Worm (Caenorhabditis elegans) whole organism, L2 larva: ENCODE results near the gene F46H5.5.

Source experiments
- C34F6.9 ChIP-seq: fragments of 150-350 bp; optimal IDR thresholded peaks from 2 replicates; lab custom pipeline; 2014; ENCODE audit warnings: missing biosample characterization, missing genetic modification characterization
- ZK546.5 ChIP-seq: sonication (generic microtip); optimal IDR thresholded peaks from 2 replicates; lab custom pipeline; 2017; ENCODE audit warnings: missing biosample characterization, missing genetic modification characterization
- alr-1 ChIP-seq: fragments of 150-350 bp; optimal IDR thresholded peaks from 2 replicates; lab custom pipeline; 2014; ENCODE audit warnings: missing biosample characterization, missing genetic modification characterization
- ama-1 ChIP-seq: fragments of 150-350 bp; optimal IDR thresholded peaks from 2 replicates; lab custom pipeline; 2018; ENCODE audit warnings: inconsistent platforms
- blmp-1 ChIP-seq: sonication (generic microtip); optimal IDR thresholded peaks from 2 replicates; lab custom pipeline; 2017; ENCODE audit warnings: missing genetic modification characterization, mild to moderate bottlenecking, missing compliant biosample characterization, antibody characterized with exemption, moderate library complexity; ENCODE audit not compliant: insufficient read depth
- ceh-16 ChIP-seq: fragments of 150-350 bp; optimal IDR thresholded peaks from 2 replicates; lab custom pipeline; 2014; ENCODE audit warnings: missing biosample characterization, missing genetic modification characterization
- crh-2 ChIP-seq: sonication (generic microtip); optimal IDR thresholded peaks from 2 replicates; lab custom pipeline; 2017; ENCODE audit warnings: missing biosample characterization, missing genetic modification characterization
- egl-27 ChIP-seq: sonication (generic microtip); optimal IDR thresholded peaks from 3 replicates; lab custom pipeline; 2017; ENCODE audit warnings: missing biosample characterization, missing genetic modification reagents, missing genetic modification characterization
- elt-3 ChIP-seq: sonication (generic microtip); optimal IDR thresholded peaks from 2 replicates; lab custom pipeline; 2017; ENCODE audit warnings: missing biosample characterization, missing genetic modification characterization
- fos-1 ChIP-seq: fragments of 150-350 bp; optimal IDR thresholded peaks from 2 replicates; lab custom pipeline; 2014; ENCODE audit warnings: missing biosample characterization, missing genetic modification characterization
- lin-11 ChIP-seq: fragments of 150-350 bp; sonication (generic microtip); optimal IDR thresholded peaks from 2 replicates; lab custom pipeline; 2014; ENCODE audit warnings: missing biosample characterization, missing genetic modification characterization, inconsistent platforms, mixed read lengths
- lin-39 ChIP-seq: fragments of 150-350 bp; optimal IDR thresholded peaks from 2 replicates; lab custom pipeline; 2014; ENCODE audit warnings: missing biosample characterization, missing genetic modification reagents, missing genetic modification characterization
- lsy-2 ChIP-seq, 2 experiments: fragments of 150-350 bp in 1 of 2; sonication (generic microtip) in 1 of 2; optimal IDR thresholded peaks; 2 replicates each; lab custom pipeline; 2014 to 2017; ENCODE audit warnings: missing biosample characterization in 2 of 2, missing genetic modification characterization in 2 of 2
- mab-5 ChIP-seq: fragments of 150-350 bp; optimal IDR thresholded peaks from 2 replicates; lab custom pipeline; 2014; ENCODE audit warnings: missing biosample characterization, missing genetic modification characterization
- mbf-1 ChIP-seq: sonication (generic microtip); optimal IDR thresholded peaks from 2 replicates; lab custom pipeline; 2017; ENCODE audit warnings: missing biosample characterization, missing genetic modification characterization
- nhr-10 ChIP-seq: sonication (generic microtip); optimal IDR thresholded peaks from 2 replicates; lab custom pipeline; 2017; ENCODE audit warnings: missing biosample characterization, missing genetic modification characterization
- nhr-129 ChIP-seq: fragments of 150-350 bp; optimal IDR thresholded peaks from 2 replicates; lab custom pipeline; 2014; ENCODE audit warnings: missing biosample characterization, missing genetic modification characterization
- nhr-21 ChIP-seq: fragments of 150-350 bp; optimal IDR thresholded peaks from 2 replicates; lab custom pipeline; 2014; ENCODE audit warnings: missing biosample characterization, missing genetic modification characterization
- nhr-23 ChIP-seq: fragments of 150-350 bp; optimal IDR thresholded peaks from 2 replicates; lab custom pipeline; 2014; ENCODE audit warnings: missing biosample characterization, missing genetic modification reagents, missing genetic modification characterization
- nhr-237 ChIP-seq: fragments of 150-350 bp; optimal IDR thresholded peaks from 2 replicates; lab custom pipeline; 2014; ENCODE audit warnings: missing biosample characterization, missing genetic modification characterization
- nhr-6 ChIP-seq: fragments of 150-350 bp; optimal IDR thresholded peaks from 2 replicates; lab custom pipeline; 2014; ENCODE audit warnings: missing biosample characterization, missing genetic modification characterization
- sma-3 ChIP-seq: sonication (generic microtip); optimal IDR thresholded peaks from 2 replicates; lab custom pipeline; 2016; ENCODE audit warnings: missing genetic modification reagents, missing genetic modification characterization, missing compliant biosample characterization
- sma-9 ChIP-seq, 2 experiments: fragments of 150-350 bp in 1 of 2; sonication (generic microtip) in 1 of 2; optimal IDR thresholded peaks; 2 replicates each; lab custom pipeline; 2014 to 2016; ENCODE audit warnings: missing genetic modification characterization in 2 of 2, mild to moderate bottlenecking in 1 of 2, missing biosample characterization in 1 of 2, missing compliant biosample characterization in 1 of 2, missing genetic modification reagents in 1 of 2, moderate library complexity in 1 of 2
- snpc-4 ChIP-seq: fragments of 150-350 bp; optimal IDR thresholded peaks from 2 replicates; lab custom pipeline; 2014; ENCODE audit warnings: missing biosample characterization, missing genetic modification characterization
- unc-39 ChIP-seq: fragments of 150-350 bp; optimal IDR thresholded peaks from 2 replicates; lab custom pipeline; 2014; ENCODE audit warnings: missing biosample characterization, missing genetic modification characterization
- unc-55 ChIP-seq: fragments of 150-350 bp; sonication (generic microtip); optimal IDR thresholded peaks from 3 replicates; lab custom pipeline; 2014; ENCODE audit warnings: missing biosample characterization, missing genetic modification reagents, missing genetic modification characterization
- unc-62 ChIP-seq: fragments of 150-350 bp; optimal IDR thresholded peaks from 2 replicates; lab custom pipeline; 2014; ENCODE audit warnings: missing biosample characterization, missing genetic modification reagents, missing genetic modification characterization
- zag-1 ChIP-seq: fragments of 150-350 bp; optimal IDR thresholded peaks from 2 replicates; lab custom pipeline; 2014; ENCODE audit warnings: missing biosample characterization, missing genetic modification characterization
- ztf-1 ChIP-seq: fragments of 200-800 bp; sonication (Bioruptor generic); conservative IDR thresholded peaks from 2 replicates; pipeline ENCODE4 v1.3.6; 2022; ENCODE audit warnings: missing genetic modification characterization, missing compliant biosample characterization
- ztf-11 ChIP-seq: sonication (generic microtip); optimal IDR thresholded peaks from 2 replicates; lab custom pipeline; 2017; ENCODE audit warnings: missing biosample characterization, missing genetic modification characterization

F46H5.5 gene

ce11 chrX:7284724-7285184 is 28.0 kb upstream of the F46H5.5 start (continued):
- TF ChIP-seq nhr-237 (tag; lab: Kevin White, UChicago) (no peak), ama-1 (lab: Kevin White, UChicago) (no peak), sma-3 (GFP tag; lab: Kevin White, UChicago) (no peak)

DNA sequence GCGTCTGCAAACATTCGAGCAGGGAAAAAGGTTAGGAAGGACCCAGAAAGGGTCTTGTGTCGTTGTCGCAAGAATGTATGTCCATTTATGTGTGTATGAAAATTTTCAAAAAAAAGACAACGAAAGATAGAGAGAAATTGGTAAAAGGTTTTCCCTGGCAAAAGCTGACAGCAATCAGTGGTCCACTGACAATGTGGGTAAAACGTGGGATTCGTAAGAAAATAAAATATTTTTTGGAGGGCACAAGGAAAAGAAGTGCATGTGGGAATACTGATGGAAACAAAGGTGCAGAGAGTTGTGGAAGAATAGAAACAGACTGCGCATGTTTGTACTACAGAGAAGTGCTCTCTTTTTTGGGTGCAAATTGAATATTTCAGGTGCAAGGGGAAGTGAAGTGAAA is 26.3 kb upstream of the F46H5.5 start:
- no peak for TF ChIP-seq nhr-237 (tag; lab: Kevin White, UChicago)
- no peak for TF ChIP-seq lin-39
- TF ChIP-seq zag-1 (tag; lab: Kevin White, UChicago), result no peak
- TF ChIP-seq fos-1 (tag; lab: Kevin White, UChicago), result no peak
- no peak for TF ChIP-seq sma-3 (GFP tag; lab: Kevin White, UChicago)

ce11 chrX:7281347-7281746 is 24.6 kb upstream of the F46H5.5 start:
- TF ChIP-seq lin-11 (tag; lab: Kevin White, UChicago) (peak; percentile 12), mbf-1 (tag; lab: Kevin White, UChicago) (no peak), C34F6.9 (tag; lab: Kevin White, UChicago) (peak; percentile 30)
- TF ChIP-seq, all 48 proteins: peak for 2

- no peak for TF ChIP-seq unc-62 (GFP tag; lab: Kevin White, UChicago)
- TF ChIP-seq egl-27 (tag; lab: Kevin White, UChicago), result no peak
- no peak for TF ChIP-seq C34F6.9 (tag; lab: Kevin White, UChicago)
- TF ChIP-seq unc-39, result no peak
- no peak for TF ChIP-seq nhr-129
- TF ChIP-seq nhr-23, result no peak
- no peak for TF ChIP-seq zag-1 (tag; lab: Kevin White, UChicago)
- TF ChIP-seq ztf-11, result no peak
- TF ChIP-seq nhr-237 (tag; lab: Kevin White, UChicago), result no peak
- TF ChIP-seq ZK546.5, result no peak
- TF ChIP-seq nhr-10 (tag; lab: Kevin White, UChicago), result no peak
- TF ChIP-seq mbf-1 (tag; lab: Kevin White, UChicago), result no peak
- no peak for TF ChIP-seq elt-3 (tag; lab: Kevin White, UChicago)
- no peak for TF ChIP-seq lin-39
- TF ChIP-seq ztf-1 (GFP tag; lab: Robert Waterston, UW), result no peak
- no peak for TF ChIP-seq ama-1 (lab: Kevin White, UChicago)
- TF ChIP-seq mab-5 (tag; lab: Kevin White, UChicago), result no peak
- TF ChIP-seq crh-2 (tag; lab: Kevin White, UChicago), result no peak
- TF ChIP-seq nhr-6 (tag; lab: Kevin White, UChicago), result no peak
Observed at ce11 chrX:7279671-7280389, 23.0 kb upstream of the F46H5.5 start, which contains the start of gene unc-10. Gene unc-10, minus strand, starts transcription at chrX:7280322.

DNA sequence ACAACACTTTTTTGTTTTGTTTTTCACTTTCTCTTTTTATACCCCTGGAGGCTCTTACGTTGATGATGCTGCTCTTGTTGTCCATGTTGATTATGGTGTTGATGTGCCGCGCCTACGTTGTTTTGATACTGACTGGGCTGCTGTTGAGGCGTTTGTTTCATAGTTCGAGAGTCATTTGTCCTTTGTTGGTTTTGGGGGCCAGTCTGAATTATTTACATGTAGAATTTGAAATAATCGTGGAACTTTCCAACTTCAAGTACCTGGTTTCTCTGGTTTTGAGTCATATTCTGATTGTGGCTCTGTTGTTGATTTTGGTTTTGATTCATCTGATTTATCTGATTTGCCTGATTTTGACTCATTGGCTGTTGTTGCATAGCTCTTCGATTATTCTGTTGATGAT is 21.3 kb upstream of the F46H5.5 start:
- no peak for TF ChIP-seq lsy-2 (tag; optimal IDR thresholded peaks at IDR 0.05; lab: Kevin White, UChicago)

- TF ChIP-seq ZK546.5, result no peak
- no peak for TF ChIP-seq lin-39
- TF ChIP-seq lsy-2 (tag; optimal IDR thresholded peaks at IDR 0.05; lab: Kevin White, UChicago), result no peak
- no peak for TF ChIP-seq unc-62 (GFP tag; lab: Kevin White, UChicago)
- TF ChIP-seq nhr-6 (tag; lab: Kevin White, UChicago), result no peak
- no peak for TF ChIP-seq zag-1 (tag; lab: Kevin White, UChicago)
- TF ChIP-seq nhr-23, result no peak
- TF ChIP-seq snpc-4 (tag; lab: Kevin White, UChicago), result no peak
- no peak for TF ChIP-seq C34F6.9 (tag; lab: Kevin White, UChicago)
- TF ChIP-seq unc-55 (GFP tag; lab: Kevin White, UChicago), result no peak
- no peak for TF ChIP-seq unc-39
- TF ChIP-seq alr-1 (tag; lab: Kevin White, UChicago), result no peak
- TF ChIP-seq nhr-237 (tag; lab: Kevin White, UChicago), result no peak
- TF ChIP-seq blmp-1, result no peak
- TF ChIP-seq nhr-21, result no peak
- no peak for TF ChIP-seq lin-11 (tag; lab: Kevin White, UChicago)
- TF ChIP-seq ceh-16 (tag; lab: Kevin White, UChicago), result no peak
- TF ChIP-seq sma-9 (GFP tag; optimal IDR thresholded peaks at IDR 0.05; lab: Kevin White, UChicago), result no peak
- TF ChIP-seq sma-9 (tag; optimal IDR thresholded peaks at IDR 0.05; lab: Kevin White, UChicago), result no peak
- TF ChIP-seq nhr-10 (tag; lab: Kevin White, UChicago), result no peak
- TF ChIP-seq, all 48 proteins: peak for 0
Observed at ce11 chrX:7271968-7272367, 15.2 kb upstream of the F46H5.5 start, which contains the start of gene F46H5.11. Gene F46H5.11, minus strand, starts transcription at chrX:7272068.
